Worm (Caenorhabditis elegans) whole organism, early embryonic: ENCODE measurements around the gene Y73B6A.3.

Experiments used
- B0310.2 ChIP-seq: sonication (generic microtip); optimal IDR thresholded peaks from 2 replicates; lab custom pipeline; 2016; ENCODE audit warnings: mild to moderate bottlenecking, missing genetic modification characterization, missing compliant biosample characterization
- F13C5.2 ChIP-seq: sonication (generic microtip); optimal IDR thresholded peaks from 2 replicates; lab custom pipeline; 2017; ENCODE audit warnings: mild to moderate bottlenecking, missing genetic modification characterization, inconsistent platforms, missing compliant biosample characterization
- aly-1 ChIP-seq: sonication (generic microtip); optimal IDR thresholded peaks from 2 replicates; lab custom pipeline; 2016; ENCODE audit warnings: missing genetic modification characterization, missing compliant biosample characterization
- ama-1 ChIP-seq: fragments of 150-350 bp; optimal IDR thresholded peaks from 2 replicates; lab custom pipeline; 2014
- ceh-13 ChIP-seq: fragments of 200-800 bp; sonication (Bioruptor generic); optimal IDR thresholded peaks from 2 replicates; lab custom pipeline; 2018; ENCODE audit warnings: mild to moderate bottlenecking, missing genetic modification characterization, missing compliant biosample characterization
- ceh-36 ChIP-seq: sonication (generic microtip); optimal IDR thresholded peaks from 2 replicates; lab custom pipeline; 2016; ENCODE audit warnings: missing genetic modification characterization, inconsistent platforms, missing compliant biosample characterization
- ets-7 ChIP-seq: sonication (generic microtip); optimal IDR thresholded peaks from 2 replicates; lab custom pipeline; 2016; ENCODE audit warnings: missing genotype, missing genetic modification characterization, missing compliant biosample characterization
- flt-1 ChIP-seq: fragments of 200-800 bp; sonication (Bioruptor generic); IDR thresholded peaks from 2 replicates; pipeline ENCODE4 v1.3.6; 2022; ENCODE audit warnings: missing genetic modification characterization, missing compliant biosample characterization
- hmbx-1 ChIP-seq: sonication (generic microtip); optimal IDR thresholded peaks from 2 replicates; lab custom pipeline; 2016; ENCODE audit warnings: mild to moderate bottlenecking, missing genetic modification characterization, missing compliant biosample characterization
- hmg-4 ChIP-seq: fragments of 200-800 bp; sonication (Bioruptor generic); optimal IDR thresholded peaks from 2 replicates; lab custom pipeline; 2018; ENCODE audit warnings: mild to moderate bottlenecking, missing genetic modification characterization, missing compliant biosample characterization
- hnd-1 ChIP-seq: sonication (generic microtip); optimal IDR thresholded peaks from 2 replicates; lab custom pipeline; 2016; ENCODE audit warnings: missing genetic modification characterization, missing compliant biosample characterization
- pes-1 ChIP-seq: fragments of 200-800 bp; sonication (Bioruptor generic); IDR thresholded peaks from 2 replicates; pipeline ENCODE4 v1.3.6; 2022; ENCODE audit warnings: missing genetic modification reagents, missing genetic modification characterization, missing compliant biosample characterization
- scrt-1 ChIP-seq: fragments of 200-800 bp; sonication (Bioruptor generic); IDR thresholded peaks from 2 replicates; pipeline ENCODE4 v1.3.6; 2022; ENCODE audit warnings: missing genetic modification characterization, missing compliant biosample characterization
- sea-1 ChIP-seq: fragments of 200-800 bp; sonication (Bioruptor generic); conservative IDR thresholded peaks from 2 replicates; pipeline ENCODE4 v1.3.6; 2022; ENCODE audit warnings: missing genetic modification characterization, missing compliant biosample characterization
- tbx-11 ChIP-seq: fragments of 200-800 bp; sonication (Bioruptor generic); IDR thresholded peaks from 2 replicates; pipeline ENCODE4 v1.3.6; 2022; ENCODE audit warnings: missing genetic modification characterization, missing compliant biosample characterization
- tbx-37 ChIP-seq: fragments of 200-800 bp; sonication (Bioruptor generic); conservative IDR thresholded peaks from 2 replicates; pipeline ENCODE4 v1.3.6; 2022; ENCODE audit warnings: missing genetic modification reagents, missing genetic modification characterization, missing compliant biosample characterization
- tra-4 ChIP-seq: sonication (generic microtip); optimal IDR thresholded peaks from 2 replicates; lab custom pipeline; 2017; ENCODE audit warnings: missing genetic modification characterization, missing compliant biosample characterization

The Y73B6A.3 gene

DNA sequence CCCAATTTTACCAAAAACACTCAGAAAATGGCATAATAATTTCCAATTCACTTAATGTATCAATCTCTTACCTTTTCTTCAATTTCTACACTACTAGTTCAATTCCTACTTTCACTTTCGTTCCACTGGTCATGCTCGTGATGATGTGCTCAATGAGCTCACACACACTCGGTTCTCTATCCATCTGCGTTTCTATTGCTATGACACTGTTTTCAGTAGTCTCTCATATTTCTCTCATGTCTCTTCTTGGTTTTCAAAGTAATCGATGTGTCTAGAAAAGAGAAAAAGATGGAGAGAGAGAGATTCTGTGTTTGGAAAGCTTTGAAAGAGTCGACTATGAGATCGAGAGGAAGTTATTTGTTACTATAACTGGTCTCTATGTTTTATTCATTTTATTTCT, 27.1 kb upstream of the Y73B6A.3 start:
- TF ChIP-seq ama-1 (lab: Kevin White, UChicago), result no peak
- no peak for TF ChIP-seq tbx-37 (GFP tag; lab: Robert Waterston, UW)
- no peak for TF ChIP-seq flt-1 (GFP tag; lab: Robert Waterston, UW)
- TF ChIP-seq ceh-13 (GFP tag; lab: Kevin White, UChicago), result no peak
- TF ChIP-seq F13C5.2 (tag; lab: Kevin White, UChicago), result peak; percentile 1
- TF ChIP-seq hmg-4, result no peak

DNA sequence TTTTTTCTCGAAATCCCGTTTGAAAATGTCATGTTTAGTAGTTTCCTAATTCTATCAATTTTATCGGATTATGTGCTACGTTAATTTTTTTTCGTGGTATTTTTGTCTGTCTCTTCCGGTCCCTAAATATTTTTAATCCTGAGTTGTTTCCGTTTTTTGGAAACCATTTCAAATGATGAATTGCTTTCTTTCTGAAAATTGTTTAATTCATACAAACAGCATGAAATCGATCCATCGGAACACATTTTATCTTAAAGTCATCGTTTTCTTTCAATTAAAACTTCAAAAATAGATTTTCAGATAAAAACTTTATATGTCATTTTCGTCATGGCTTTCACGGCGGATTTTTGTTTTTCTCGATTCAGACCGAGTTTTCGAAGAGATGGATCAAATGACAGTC, 22.3 kb upstream of the Y73B6A.3 start, which contains the start of gene spd-3:
spd-3 (plus strand) TSS at position 301 of the 400 bp plus-strand sequence.
- no peak for TF ChIP-seq aly-1
- no peak for TF ChIP-seq B0310.2 (tag; lab: Kevin White, UChicago)
- TF ChIP-seq tbx-37 (GFP tag; lab: Robert Waterston, UW), result no peak
- no peak for TF ChIP-seq flt-1 (GFP tag; lab: Robert Waterston, UW)
- no peak for TF ChIP-seq tbx-11 (GFP tag; lab: Robert Waterston, UW)
- TF ChIP-seq hmg-4, result no peak
- TF ChIP-seq hnd-1 (tag; lab: Kevin White, UChicago), result no peak
- no peak for TF ChIP-seq ama-1 (lab: Kevin White, UChicago)
- no peak for TF ChIP-seq F13C5.2 (tag; lab: Kevin White, UChicago)
- no peak for TF ChIP-seq ceh-13 (GFP tag; lab: Kevin White, UChicago)
- no peak for TF ChIP-seq hmbx-1 (tag; lab: Kevin White, UChicago)

DNA sequence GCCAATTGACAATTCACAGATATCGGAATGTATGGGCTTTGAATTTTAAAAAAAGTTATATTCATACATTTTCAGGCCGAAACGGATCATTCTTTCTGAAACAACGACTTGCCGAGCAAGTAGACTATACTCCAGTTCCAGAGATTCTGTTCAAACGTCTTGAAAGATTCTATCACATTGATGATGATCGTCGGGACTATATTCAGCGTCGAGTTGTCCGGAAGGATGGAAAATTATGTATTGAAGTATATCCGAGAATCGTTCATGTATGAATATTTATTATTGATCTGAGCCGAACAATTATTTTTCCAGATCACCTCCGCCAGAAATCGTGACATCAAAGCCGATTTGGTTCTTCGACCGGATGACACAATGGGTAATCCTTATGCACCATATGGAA, 17.5 kb upstream of the Y73B6A.3 start:
- TF ChIP-seq flt-1 (GFP tag; lab: Robert Waterston, UW), result no peak
- no peak for TF ChIP-seq tbx-11 (GFP tag; lab: Robert Waterston, UW)
- no peak for TF ChIP-seq scrt-1 (GFP tag; lab: Robert Waterston, UW)
- no peak for TF ChIP-seq ceh-13 (GFP tag; lab: Kevin White, UChicago)
- TF ChIP-seq ama-1 (lab: Kevin White, UChicago), result no peak
- TF ChIP-seq tbx-37 (GFP tag; lab: Robert Waterston, UW), result no peak

DNA sequence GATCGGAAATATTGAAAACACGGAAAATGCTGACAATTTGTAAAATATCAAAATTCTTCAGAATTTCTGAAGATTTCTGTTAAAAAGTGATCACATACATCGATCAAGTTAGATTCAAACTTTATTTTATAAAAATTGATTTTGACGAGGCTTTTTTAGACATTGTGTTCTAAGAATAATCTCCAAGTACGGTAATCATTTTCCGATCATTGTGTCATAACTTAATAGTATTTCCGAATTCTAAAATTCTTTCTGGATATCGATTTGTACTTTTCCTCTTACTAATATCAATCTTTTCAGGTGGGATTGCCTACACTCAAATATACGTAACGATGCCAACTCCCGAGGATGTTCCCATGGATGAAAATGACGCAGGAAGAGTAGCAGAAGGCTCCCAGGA, 16.9 kb upstream of the Y73B6A.3 start, which contains the start of gene usp-4:
usp-4 (plus strand) TSS at position 301 of the 400 bp plus-strand sequence.
- no peak for TF ChIP-seq F13C5.2 (tag; lab: Kevin White, UChicago)
- no peak for TF ChIP-seq tra-4 (tag; lab: Kevin White, UChicago)

DNA sequence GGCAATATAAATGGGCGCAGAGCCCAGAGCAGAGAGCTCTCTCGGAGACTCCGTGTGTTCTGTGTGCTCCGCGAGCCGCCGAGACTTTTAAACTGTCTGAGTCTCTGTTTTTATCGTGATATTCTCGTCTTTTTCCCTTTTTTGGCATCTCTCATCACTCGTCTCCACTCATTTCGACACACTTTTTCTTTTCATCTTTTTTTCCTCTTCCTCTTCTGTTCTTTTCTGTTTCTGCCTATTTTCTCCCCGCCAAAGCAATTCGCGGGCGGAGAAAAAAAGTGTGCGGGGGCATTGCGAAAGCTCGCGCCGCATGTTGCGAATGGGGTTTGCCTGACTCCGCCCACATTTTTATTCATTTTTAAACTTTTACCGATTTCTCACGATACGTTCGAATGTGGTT, 16.3 kb upstream of the Y73B6A.3 start:
- TF ChIP-seq ceh-36 (tag; lab: Kevin White, UChicago), result peak; percentile 71
- no peak for TF ChIP-seq tra-4 (tag; lab: Kevin White, UChicago)
- TF ChIP-seq pes-1, result no peak; the same call in 1 of the 2 replicates
- TF ChIP-seq tbx-37 (GFP tag; lab: Robert Waterston, UW), result peak; percentile 81
- TF ChIP-seq hmbx-1 (tag; lab: Kevin White, UChicago), result peak; percentile 27
- peak; percentile 69 for TF ChIP-seq ets-7 (tag; lab: Kevin White, UChicago)
- peak; percentile 80 for TF ChIP-seq tbx-11 (GFP tag; lab: Robert Waterston, UW)
- TF ChIP-seq scrt-1 (GFP tag; lab: Robert Waterston, UW), result peak; percentile 83
- TF ChIP-seq F13C5.2 (tag; lab: Kevin White, UChicago), result peak; percentile 94
- TF ChIP-seq hmg-4, result peak; percentile 91
- peak; percentile 91 for TF ChIP-seq sea-1 (GFP tag; lab: Robert Waterston, UW)
- peak; percentile 78 for TF ChIP-seq flt-1 (GFP tag; lab: Robert Waterston, UW)
- no peak for TF ChIP-seq ama-1 (lab: Kevin White, UChicago)
- TF ChIP-seq ceh-13 (GFP tag; lab: Kevin White, UChicago), result peak; percentile 55
- TF ChIP-seq B0310.2 (tag; lab: Kevin White, UChicago), result peak; percentile 47
- TF ChIP-seq aly-1, result peak; percentile 82
- peak; percentile 60 for TF ChIP-seq hnd-1 (tag; lab: Kevin White, UChicago)

DNA sequence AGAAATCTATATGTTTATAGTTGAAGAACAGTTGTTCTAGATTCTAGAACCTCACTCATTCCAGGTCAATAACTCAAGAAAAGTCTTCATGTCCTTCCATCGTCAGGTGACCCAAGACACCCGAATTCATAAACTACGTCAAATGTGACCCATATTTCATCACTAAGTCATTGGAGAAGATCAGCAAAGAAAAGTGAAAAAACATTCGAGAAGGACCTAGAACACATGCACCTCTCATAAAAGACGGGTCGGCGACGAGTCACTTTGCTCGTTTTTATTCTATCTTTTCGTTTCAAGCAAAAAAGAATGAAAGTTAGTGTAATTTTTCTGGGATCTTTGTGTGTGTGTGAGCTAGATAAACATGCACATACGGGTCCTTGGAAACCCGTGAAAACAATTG, 11.1 kb upstream of the Y73B6A.3 start:
- TF ChIP-seq ceh-36 (tag; lab: Kevin White, UChicago) (no peak), ets-7 (tag; lab: Kevin White, UChicago) (no peak), tra-4 (tag; lab: Kevin White, UChicago) (no peak), F13C5.2 (tag; lab: Kevin White, UChicago) (no peak), hnd-1 (tag; lab: Kevin White, UChicago) (no peak), flt-1 (GFP tag; lab: Robert Waterston, UW) (no peak), aly-1 (no peak), hmg-4 (no peak), ceh-13 (GFP tag; lab: Kevin White, UChicago) (no peak), sea-1 (GFP tag; lab: Robert Waterston, UW) (no peak), hmbx-1 (tag; lab: Kevin White, UChicago) (no peak), scrt-1 (GFP tag; lab: Robert Waterston, UW) (no peak), pes-1 (no peak), B0310.2 (tag; lab: Kevin White, UChicago) (no peak), tbx-37 (GFP tag; lab: Robert Waterston, UW) (no peak)

DNA sequence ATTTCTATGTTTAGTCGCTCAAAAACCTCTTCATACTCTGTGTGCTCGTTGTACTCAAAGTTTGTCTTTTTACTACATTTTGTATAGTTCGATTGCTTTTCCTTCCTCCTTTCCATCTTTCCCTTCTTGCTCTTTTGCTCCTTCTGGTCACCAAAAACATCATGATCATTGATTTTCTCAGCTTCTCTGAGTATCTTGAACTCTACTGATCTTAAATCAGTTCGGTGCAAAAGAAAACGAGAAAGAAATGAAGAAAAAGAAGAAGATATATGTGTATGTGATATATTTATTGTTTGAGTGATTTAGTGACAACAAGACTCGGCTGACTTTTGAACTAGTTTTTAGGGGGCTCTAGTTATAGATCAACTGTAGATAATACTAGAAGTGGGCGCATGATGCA, 10.0 kb upstream of the Y73B6A.3 start:
- TF ChIP-seq pes-1 (no peak), tbx-37 (GFP tag; lab: Robert Waterston, UW) (no peak), ama-1 (lab: Kevin White, UChicago) (no peak), F13C5.2 (tag; lab: Kevin White, UChicago) (no peak), B0310.2 (tag; lab: Kevin White, UChicago) (no peak), scrt-1 (GFP tag; lab: Robert Waterston, UW) (no peak), ets-7 (tag; lab: Kevin White, UChicago) (no peak), sea-1 (GFP tag; lab: Robert Waterston, UW) (no peak), aly-1 (no peak), flt-1 (GFP tag; lab: Robert Waterston, UW) (no peak)
